Fruit fly (Drosophila melanogaster): ENCODE results near the gene SNRPG.

DNA sequence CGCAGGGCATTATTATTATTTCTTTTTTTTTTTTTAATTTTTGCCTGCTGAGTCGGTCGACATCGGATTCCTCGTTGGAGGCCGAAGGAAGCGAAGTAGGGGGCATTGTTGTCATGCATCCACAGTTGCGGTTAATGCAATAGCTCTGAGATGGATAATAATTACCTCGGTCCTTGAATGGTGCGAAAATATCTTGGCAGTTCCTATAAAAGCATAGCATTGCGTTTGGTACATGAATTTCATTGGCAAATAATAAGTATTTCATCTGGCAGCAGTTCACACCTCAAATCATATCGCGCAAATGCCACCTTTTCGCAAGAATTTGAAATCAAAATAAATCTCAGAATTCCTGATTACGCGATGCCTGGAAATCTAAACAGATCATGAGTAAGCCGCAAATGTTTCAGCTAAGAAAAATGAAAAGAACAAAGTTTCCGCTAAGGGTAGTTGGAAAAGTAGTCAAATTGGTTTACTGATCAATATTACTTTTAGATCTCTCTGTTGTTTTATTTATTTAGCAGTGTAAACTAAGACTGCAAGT is 6.9 kb upstream of the SNRPG start:
- TF ChIP-seq toe (GFP tag; optimal IDR thresholded peaks at IDR 0.05) (no peak), CG11617 (GFP tag; optimal IDR thresholded peaks at IDR 0.05) (no peak), CG12768 (GFP tag; optimal IDR thresholded peaks at IDR 0.05) (no peak), Clk (GFP tag; optimal IDR thresholded peaks at IDR 0.05) (no peak)

All from whole organism, adult.